Fruit fly (Drosophila melanogaster): Measurements from ENCODE around the gene CG6051.
A peak's percentile ranks its signal among the peaks of the same experiment; 100 is the strongest.

Gene CG6051

DNA sequence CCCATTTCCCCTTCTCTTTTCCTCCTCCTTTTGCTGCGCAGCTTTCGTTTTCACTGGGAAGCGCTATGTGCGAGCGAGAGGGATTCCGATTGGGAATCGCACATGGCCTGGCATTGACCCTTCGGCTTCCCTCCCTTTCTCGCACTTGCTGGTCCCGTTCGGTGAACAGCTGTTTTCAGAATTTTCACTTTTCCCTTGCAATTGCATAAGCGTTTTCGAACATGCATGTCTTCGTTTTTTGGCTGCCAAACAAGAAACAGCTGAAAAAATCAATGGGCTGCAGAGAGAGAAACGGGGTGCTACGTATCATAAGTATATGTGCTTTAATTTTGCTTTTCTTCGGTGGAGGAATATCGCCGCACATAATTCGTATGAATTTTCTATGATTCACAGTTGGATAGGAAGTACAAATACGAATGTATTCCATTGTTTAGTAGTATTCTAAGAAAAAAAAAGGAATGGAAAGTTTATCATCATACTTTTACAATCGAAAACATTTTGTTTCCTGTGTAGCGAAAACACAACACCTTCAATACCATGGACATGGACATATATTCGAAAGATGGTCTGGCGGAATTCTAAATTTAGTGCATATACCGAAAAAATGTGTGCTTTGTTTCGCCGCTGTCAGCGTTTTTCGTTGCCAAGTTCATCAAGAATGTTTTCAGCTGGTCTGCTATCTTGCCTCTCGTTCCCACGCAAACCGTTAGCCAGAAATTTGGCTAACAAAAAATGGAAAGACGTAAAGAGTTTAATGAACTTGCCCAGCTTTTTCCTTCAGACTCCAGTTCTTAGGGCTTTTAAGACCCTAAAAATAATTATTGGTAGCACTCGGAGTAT is 1.5 kb upstream of the CG6051 start (continued):
- TF ChIP-seq Eip75B (GFP tag; optimal IDR thresholded peaks at IDR 0.05) (peak; percentile 56), CG6163 (GFP tag; IDR thresholded peaks at IDR 0.05) (peak; percentile 44; the same call in 1 of the 3 replicates), pdm3 (GFP tag; optimal IDR thresholded peaks at IDR 0.05) (peak; percentile 56), CG4318 (GFP tag; optimal IDR thresholded peaks at IDR 0.05) (no peak), CG32006 (GFP tag; optimal IDR thresholded peaks at IDR 0.05) (peak; percentile 55), net (GFP tag; optimal IDR thresholded peaks at IDR 0.05) (peak; percentile 47), CG11294 (GFP tag; IDR thresholded peaks at IDR 0.05) (no peak), dsx (GFP tag; optimal IDR thresholded peaks at IDR 0.05; ENCODE audit: poor library complexity, severe bottlenecking) (no peak), CG1621 (tag; optimal IDR thresholded peaks at IDR 0.05) (no peak), CG7368 (GFP tag; optimal IDR thresholded peaks at IDR 0.05) (no peak), acj6 (GFP tag; optimal IDR thresholded peaks at IDR 0.05) (peak; percentile 35), Hr4 (GFP tag; optimal IDR thresholded peaks at IDR 0.05) (peak; percentile 55), fkh (GFP tag; optimal IDR thresholded peaks at IDR 0.05) (no peak), ss (GFP tag; optimal IDR thresholded peaks at IDR 0.05) (no peak), Ets96B (tag; optimal IDR thresholded peaks at IDR 0.05) (no peak)

DNA sequence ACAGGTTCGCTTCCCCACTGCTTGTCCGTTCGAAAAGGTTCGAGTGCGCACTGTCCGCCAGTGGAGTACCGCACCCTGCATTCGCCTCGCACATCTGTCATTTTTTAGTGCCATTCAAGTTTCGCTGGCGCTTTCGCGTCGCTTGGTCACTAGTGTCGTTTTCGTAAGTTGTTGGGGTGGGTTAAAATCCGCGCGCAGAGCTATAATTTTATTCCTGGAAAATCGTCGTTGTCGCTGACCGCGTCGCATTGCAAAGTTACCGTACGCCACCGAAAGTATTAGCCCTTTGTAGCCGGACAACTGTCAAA is 601 bp upstream of the CG6051 start, which contains the start of gene Men-b:
Gene Men-b, plus strand, starts transcription at position 147 of the 308 bp plus-strand sequence.
- TF ChIP-seq dsx (GFP tag; optimal IDR thresholded peaks at IDR 0.05; ENCODE audit: poor library complexity, severe bottlenecking) = no peak
- peak; percentile 100 for TF ChIP-seq CG1621 (tag; optimal IDR thresholded peaks at IDR 0.05)

DNA sequence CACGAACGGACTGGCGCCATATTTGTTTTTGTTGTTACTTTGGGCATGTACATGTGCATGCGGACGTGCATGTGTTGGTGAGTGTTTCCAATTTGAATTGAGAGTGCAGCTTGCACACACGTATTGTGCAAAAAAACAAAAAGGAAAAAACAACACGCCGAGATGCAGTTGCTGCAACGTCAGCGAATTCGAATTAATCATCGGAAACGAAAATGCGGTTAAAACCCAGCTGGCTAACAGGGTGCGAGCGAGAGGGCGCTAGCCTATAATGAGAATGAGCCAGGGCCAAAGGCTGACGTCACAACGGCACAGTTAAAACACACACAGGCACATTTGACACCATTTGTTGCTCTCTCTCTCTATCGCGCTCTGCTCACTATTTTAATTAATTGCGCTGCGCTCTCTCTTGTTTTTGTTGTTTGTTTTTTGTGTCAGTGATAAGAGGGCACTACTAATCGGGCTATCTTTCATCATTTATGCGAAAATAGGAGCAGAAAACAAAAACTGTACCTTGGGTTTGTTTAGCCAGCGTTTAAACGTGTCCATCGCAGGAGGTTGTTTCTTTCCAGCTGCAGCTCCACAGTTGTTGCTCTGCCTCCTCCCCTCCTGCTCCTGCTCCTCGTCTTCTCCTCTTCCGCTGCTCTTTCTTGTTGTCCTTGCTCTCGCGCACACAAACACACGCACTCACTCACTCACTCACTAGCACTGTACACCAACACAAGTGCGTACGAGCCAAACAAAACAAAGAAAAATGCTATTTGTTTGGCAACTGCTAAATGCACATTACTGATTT is 789 bp downstream of the CG6051 start:
- TF ChIP-seq Hr4 (GFP tag; optimal IDR thresholded peaks at IDR 0.05) (no peak), ss (GFP tag; optimal IDR thresholded peaks at IDR 0.05) (no peak), CG8119 (GFP tag; IDR thresholded peaks at IDR 0.05) (no peak), CG10669 (GFP tag; optimal IDR thresholded peaks at IDR 0.05) (no peak), CG6276 (GFP tag; optimal IDR thresholded peaks at IDR 0.05) (peak; percentile 16), CG11294 (GFP tag; IDR thresholded peaks at IDR 0.05) (no peak), Eip78C (GFP tag) (peak; percentile 57), CG9139 (GFP tag; optimal IDR thresholded peaks at IDR 0.05) (no peak), Sox14 (GFP tag; optimal IDR thresholded peaks at IDR 0.05) (no peak), CG16779 (tag; optimal IDR thresholded peaks at IDR 0.05) (peak; percentile 37), CG10631 (GFP tag; optimal IDR thresholded peaks at IDR 0.05) (no peak), topi (GFP tag; optimal IDR thresholded peaks at IDR 0.05) (no peak), CG15336 (GFP tag; IDR thresholded peaks at IDR 0.05) (no peak), Ets96B (tag; optimal IDR thresholded peaks at IDR 0.05) (no peak), Smox (GFP tag; optimal IDR thresholded peaks at IDR 0.05) (no peak), CG11902 (GFP tag; optimal IDR thresholded peaks at IDR 0.05) (no peak), vri (GFP tag; optimal IDR thresholded peaks at IDR 0.05) (peak; percentile 33)

DNA sequence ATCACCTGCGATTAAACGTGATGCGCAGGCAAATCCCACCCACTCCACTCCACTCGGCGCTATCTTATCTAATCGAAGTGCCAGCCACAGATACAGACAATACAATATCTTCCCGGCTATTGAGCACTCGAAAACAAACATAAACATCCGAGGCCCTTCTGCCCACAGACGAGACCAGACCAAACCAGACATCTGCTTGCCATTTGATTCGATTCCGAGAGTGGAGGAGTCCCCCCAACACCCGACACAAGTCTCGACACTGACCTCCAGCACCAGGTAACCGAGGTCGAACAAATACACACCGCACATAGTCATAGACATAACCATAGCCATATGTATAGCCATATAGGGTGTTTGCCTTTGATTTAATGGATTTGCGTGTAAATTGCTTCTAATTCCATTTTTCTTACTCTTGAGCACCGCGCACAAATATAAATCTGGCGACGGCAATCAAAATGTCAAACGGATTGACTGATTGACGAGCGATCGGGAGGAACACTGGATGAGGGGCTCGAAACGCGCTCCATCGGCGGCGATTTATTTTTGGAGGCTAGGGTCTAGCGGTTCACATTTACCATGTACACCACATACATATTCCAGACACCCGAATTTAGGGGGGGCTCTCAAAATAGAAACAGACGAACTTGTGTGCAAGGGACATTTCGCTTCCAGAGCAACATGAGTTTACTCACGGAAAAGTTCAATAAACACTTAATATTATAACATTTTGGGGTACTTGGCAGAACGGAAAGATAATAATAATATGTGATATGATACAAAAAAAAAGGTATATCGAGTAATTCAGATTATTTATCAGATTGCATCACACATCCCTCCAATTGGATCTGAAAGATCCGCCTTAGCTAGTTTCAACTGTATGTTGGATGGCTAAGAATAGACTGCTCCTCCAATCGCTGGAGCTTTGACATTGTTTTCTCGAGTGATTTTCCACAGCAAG is 1.8 kb downstream of the CG6051 start:
- peak; percentile 61 for TF ChIP-seq fkh (GFP tag; optimal IDR thresholded peaks at IDR 0.05)
- no peak for TF ChIP-seq ss (GFP tag; optimal IDR thresholded peaks at IDR 0.05)

DNA sequence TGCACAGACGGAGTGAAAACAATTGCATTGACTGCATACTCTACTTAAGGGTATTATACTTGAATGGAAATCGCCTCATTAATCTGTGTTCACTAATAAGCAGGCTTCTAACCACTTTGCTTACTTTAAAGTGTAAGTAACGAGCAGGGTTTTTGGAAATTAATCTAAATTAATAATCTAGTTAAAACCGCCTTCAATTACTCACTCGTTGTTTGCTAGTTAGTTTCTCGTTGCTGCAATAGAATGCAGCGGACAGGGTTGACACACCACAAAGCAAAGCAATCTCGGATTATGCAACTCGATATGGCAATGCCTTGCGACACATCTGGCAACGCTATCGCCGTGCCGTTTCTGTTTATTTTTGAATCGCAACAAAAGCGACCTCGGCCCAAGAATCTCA is 10.9 kb downstream of the CG6051 start:
- TF ChIP-seq dac (GFP tag; optimal IDR thresholded peaks at IDR 0.05) (no peak), CG6792 (GFP tag; optimal IDR thresholded peaks at IDR 0.05) (peak; percentile 69), CG10669 (GFP tag; optimal IDR thresholded peaks at IDR 0.05) (peak; percentile 68), CG6854 (GFP tag; optimal IDR thresholded peaks at IDR 0.05) (peak; percentile 21), CG8319 (GFP tag; optimal IDR thresholded peaks at IDR 0.05) (peak; percentile 60), pdm3 (GFP tag; optimal IDR thresholded peaks at IDR 0.05) (peak; percentile 68), OdsH (GFP tag; optimal IDR thresholded peaks at IDR 0.05) (peak; percentile 57), fkh (GFP tag; optimal IDR thresholded peaks at IDR 0.05) (no peak), CG6163 (GFP tag; IDR thresholded peaks at IDR 0.05) (peak; percentile 38; the same call in 1 of the 3 replicates), Hr4 (GFP tag; optimal IDR thresholded peaks at IDR 0.05) (peak; percentile 54), Sox15 (GFP tag; optimal IDR thresholded peaks at IDR 0.05) (peak; percentile 82), CG8632 (GFP tag; optimal IDR thresholded peaks at IDR 0.05) (peak; percentile 60), CG9139 (GFP tag; optimal IDR thresholded peaks at IDR 0.05) (no peak), CG16779 (tag; optimal IDR thresholded peaks at IDR 0.05) (peak; percentile 3), esn (GFP tag; optimal IDR thresholded peaks at IDR 0.05) (peak; percentile 75), CG6276 (GFP tag; optimal IDR thresholded peaks at IDR 0.05) (peak; percentile 26), ss (GFP tag; optimal IDR thresholded peaks at IDR 0.05) (peak in 1 of 2 experiments; percentile 55), CG32006 (GFP tag; optimal IDR thresholded peaks at IDR 0.05) (peak; percentile 74), Lpt (GFP tag; optimal IDR thresholded peaks at IDR 0.05) (no peak)
